Worm (Caenorhabditis elegans) whole organism, late embryonic: ENCODE results near the gene mtl-2.

ENCODE experiments used
- C38D4.7 ChIP-seq: fragments of 200-800 bp; sonication (Bioruptor generic); optimal IDR thresholded peaks from 2 replicates; lab custom pipeline; 2018; ENCODE audit warnings: mild to moderate bottlenecking, missing genetic modification characterization, moderate library complexity, missing compliant biosample characterization
- K02D7.2 ChIP-seq: sonication (generic microtip); optimal IDR thresholded peaks from 2 replicates; lab custom pipeline; 2017; ENCODE audit warnings: mild to moderate bottlenecking, missing genetic modification characterization, missing compliant biosample characterization
- Y22D7AL.16 ChIP-seq: sonication (generic microtip); optimal IDR thresholded peaks from 2 replicates; lab custom pipeline; 2016; ENCODE audit warnings: missing genetic modification characterization, missing compliant biosample characterization
- ceh-18 ChIP-seq: sonication (generic microtip); optimal IDR thresholded peaks from 2 replicates; lab custom pipeline; 2016; ENCODE audit warnings: missing genetic modification characterization, missing compliant biosample characterization
- ceh-22 ChIP-seq: sonication (generic microtip); optimal IDR thresholded peaks from 2 replicates; lab custom pipeline; 2017; ENCODE audit warnings: missing biosample characterization, missing genetic modification characterization
- ceh-24 ChIP-seq: sonication (generic microtip); optimal IDR thresholded peaks from 2 replicates; lab custom pipeline; 2016; ENCODE audit warnings: mild to moderate bottlenecking, missing genetic modification characterization, missing compliant biosample characterization
- ceh-30 ChIP-seq: fragments of 150-350 bp; optimal IDR thresholded peaks from 2 replicates; lab custom pipeline; 2014; ENCODE audit warnings: missing biosample characterization, missing genetic modification characterization
- ceh-34 ChIP-seq: sonication (generic microtip); optimal IDR thresholded peaks from 2 replicates; lab custom pipeline; 2016; ENCODE audit warnings: mild to moderate bottlenecking, missing genetic modification characterization, missing compliant biosample characterization
- ceh-48 ChIP-seq: sonication (generic microtip); optimal IDR thresholded peaks from 2 replicates; lab custom pipeline; 2016; ENCODE audit warnings: missing genetic modification characterization, inconsistent platforms, missing compliant biosample characterization
- ceh-9 ChIP-seq: sonication (generic microtip); optimal IDR thresholded peaks from 2 replicates; lab custom pipeline; 2016; ENCODE audit warnings: mild to moderate bottlenecking, missing genetic modification characterization, inconsistent platforms, missing compliant biosample characterization
- che-1 ChIP-seq: sonication (generic microtip); optimal IDR thresholded peaks from 2 replicates; lab custom pipeline; 2016; ENCODE audit warnings: mild to moderate bottlenecking, missing genetic modification characterization, missing compliant biosample characterization
- dmd-4 ChIP-seq: sonication (generic microtip); optimal IDR thresholded peaks from 2 replicates; lab custom pipeline; 2016; ENCODE audit warnings: borderline replicate concordance, missing genetic modification characterization, missing compliant biosample characterization
- ets-4 ChIP-seq: sonication (generic microtip); optimal IDR thresholded peaks from 2 replicates; lab custom pipeline; 2016; ENCODE audit warnings: missing genetic modification characterization, missing compliant biosample characterization
- eyg-1 ChIP-seq: sonication (generic microtip); optimal IDR thresholded peaks from 2 replicates; lab custom pipeline; 2016; ENCODE audit warnings: missing genotype, missing genetic modification characterization, missing compliant biosample characterization
- fkh-6 ChIP-seq: sonication (generic microtip); optimal IDR thresholded peaks from 2 replicates; lab custom pipeline; 2016; ENCODE audit warnings: missing genetic modification characterization, missing compliant biosample characterization
- hlh-13 ChIP-seq: fragments of 200-800 bp; sonication (Bioruptor generic); optimal IDR thresholded peaks from 2 replicates; lab custom pipeline; 2018; ENCODE audit warnings: mild to moderate bottlenecking, missing genetic modification characterization, missing compliant biosample characterization
- hlh-15 ChIP-seq: sonication (generic microtip); optimal IDR thresholded peaks from 2 replicates; lab custom pipeline; 2016; ENCODE audit warnings: missing genetic modification characterization, missing compliant biosample characterization
- hlh-6 ChIP-seq: sonication (generic microtip); optimal IDR thresholded peaks from 2 replicates; lab custom pipeline; 2016; ENCODE audit warnings: missing genotype, missing genetic modification characterization, missing compliant biosample characterization
- hlh-8 ChIP-seq: sonication (generic microtip); optimal IDR thresholded peaks from 2 replicates; lab custom pipeline; 2016; ENCODE audit warnings: missing genotype, missing genetic modification characterization, missing compliant biosample characterization
- lim-6 ChIP-seq: sonication (generic microtip); optimal IDR thresholded peaks from 2 replicates; lab custom pipeline; 2016; ENCODE audit warnings: missing genetic modification characterization, missing compliant biosample characterization
- lin-11 ChIP-seq: fragments of 200-800 bp; sonication (Bioruptor generic); optimal IDR thresholded peaks from 2 replicates; lab custom pipeline; 2018; ENCODE audit warnings: mild to moderate bottlenecking, missing genetic modification characterization, missing compliant biosample characterization
- madf-2 ChIP-seq: sonication (generic microtip); optimal IDR thresholded peaks from 2 replicates; lab custom pipeline; 2017; ENCODE audit warnings: missing genetic modification characterization, missing compliant biosample characterization
- nhr-232 ChIP-seq: sonication (generic microtip); optimal IDR thresholded peaks from 2 replicates; lab custom pipeline; 2016; ENCODE audit warnings: missing genetic modification characterization, missing compliant biosample characterization
- pax-1 ChIP-seq: fragments of 150-350 bp; optimal IDR thresholded peaks from 2 replicates; lab custom pipeline; 2014; ENCODE audit warnings: missing biosample characterization, missing genetic modification characterization
- pha-4 ChIP-seq: fragments of 150-350 bp; optimal IDR thresholded peaks from 2 replicates; lab custom pipeline; 2018; ENCODE audit warnings: missing biosample characterization, missing genetic modification reagents, missing genetic modification characterization
- pqm-1 ChIP-seq: sonication (generic microtip); optimal IDR thresholded peaks from 2 replicates; lab custom pipeline; 2016; ENCODE audit warnings: missing genetic modification characterization, missing compliant biosample characterization
- pros-1 ChIP-seq: fragments of 150-350 bp; optimal IDR thresholded peaks from 2 replicates; lab custom pipeline; 2014; ENCODE audit warnings: missing biosample characterization, missing genetic modification reagents, missing genetic modification characterization
- ref-2 ChIP-seq: sonication (generic microtip); optimal IDR thresholded peaks from 2 replicates; lab custom pipeline; 2016; ENCODE audit warnings: missing genetic modification characterization, missing compliant biosample characterization
- rnt-1 ChIP-seq: sonication (generic microtip); optimal IDR thresholded peaks from 2 replicates; lab custom pipeline; 2016; ENCODE audit warnings: missing genetic modification characterization, missing compliant biosample characterization
- tbx-2 ChIP-seq: sonication (generic microtip); optimal IDR thresholded peaks from 2 replicates; lab custom pipeline; 2016; ENCODE audit warnings: missing genetic modification characterization, missing compliant biosample characterization
- ttx-3 ChIP-seq: sonication (generic microtip); optimal IDR thresholded peaks from 2 replicates; lab custom pipeline; 2016; ENCODE audit warnings: missing genetic modification reagents, missing genetic modification characterization, missing compliant biosample characterization
- unc-55 ChIP-seq: sonication (generic microtip); optimal IDR thresholded peaks from 2 replicates; lab custom pipeline; 2017; ENCODE audit warnings: missing biosample characterization, missing genetic modification reagents, missing genetic modification characterization
- unc-86 ChIP-seq: sonication (generic microtip); optimal IDR thresholded peaks from 2 replicates; lab custom pipeline; 2016; ENCODE audit warnings: missing genetic modification characterization, missing compliant biosample characterization
- zip-5 ChIP-seq: sonication (generic microtip); optimal IDR thresholded peaks from 2 replicates; lab custom pipeline; 2016; ENCODE audit warnings: missing genetic modification characterization, missing compliant biosample characterization
- ztf-16 ChIP-seq: sonication (generic microtip); optimal IDR thresholded peaks from 2 replicates; lab custom pipeline; 2017; ENCODE audit warnings: missing genetic modification characterization, missing compliant biosample characterization

Gene mtl-2

ce11 chrV:14002402-14002801 lies 16.1 kb downstream of the mtl-2 start (continued):
- no peak for TF ChIP-seq pros-1 (tag; lab: Kevin White, UChicago)
- no peak for TF ChIP-seq ets-4 (tag; lab: Kevin White, UChicago)
- no peak for TF ChIP-seq eyg-1
- TF ChIP-seq ceh-34 (tag; lab: Kevin White, UChicago) = peak; percentile 50
- TF ChIP-seq madf-2 (tag; lab: Kevin White, UChicago) = no peak
- TF ChIP-seq ceh-9 (tag; lab: Kevin White, UChicago) = no peak
- TF ChIP-seq ztf-16 (tag; lab: Kevin White, UChicago) = no peak
- no peak for TF ChIP-seq che-1 (tag; lab: Kevin White, UChicago)
- no peak for TF ChIP-seq ceh-22
- TF ChIP-seq rnt-1 (tag; lab: Kevin White, UChicago) = peak; percentile 22
- no peak for TF ChIP-seq lin-11
- no peak for TF ChIP-seq K02D7.2 (tag; lab: Kevin White, UChicago)
- peak; percentile 3 for TF ChIP-seq unc-55 (GFP tag; lab: Kevin White, UChicago)
- no peak for TF ChIP-seq dmd-4 (tag; lab: Kevin White, UChicago)
- TF ChIP-seq hlh-13 (GFP tag; lab: Kevin White, UChicago) = no peak
- TF ChIP-seq unc-86 (tag; lab: Kevin White, UChicago) = no peak
- TF ChIP-seq, all 69 proteins: peak for 8

ce11 chrV:14001929-14002328 lies 16.5 kb downstream of the mtl-2 start:
- TF ChIP-seq ttx-3 = no peak
- TF ChIP-seq hlh-6 (tag; lab: Kevin White, UChicago) = no peak
- TF ChIP-seq ref-2 (tag; lab: Kevin White, UChicago) = no peak
- no peak for TF ChIP-seq nhr-232
- TF ChIP-seq tbx-2 (tag; lab: Kevin White, UChicago) = no peak
- TF ChIP-seq Y22D7AL.16 (tag; lab: Kevin White, UChicago) = no peak
- TF ChIP-seq hlh-15 (tag; lab: Kevin White, UChicago) = no peak
- no peak for TF ChIP-seq hlh-8
- no peak for TF ChIP-seq ztf-16 (tag; lab: Kevin White, UChicago)
- no peak for TF ChIP-seq zip-5 (tag; lab: Kevin White, UChicago)
- no peak for TF ChIP-seq rnt-1 (tag; lab: Kevin White, UChicago)
- no peak for TF ChIP-seq fkh-6 (tag; lab: Kevin White, UChicago)
- no peak for TF ChIP-seq che-1 (tag; lab: Kevin White, UChicago)
- TF ChIP-seq pha-4 (tag; lab: Kevin White, UChicago) = no peak

- TF ChIP-seq tbx-2 (tag; lab: Kevin White, UChicago) (no peak), pros-1 (tag; lab: Kevin White, UChicago) (no peak), ttx-3 (no peak), pqm-1 (tag; lab: Kevin White, UChicago) (no peak), hlh-13 (GFP tag; lab: Kevin White, UChicago) (no peak), hlh-6 (tag; lab: Kevin White, UChicago) (no peak), lim-6 (tag; lab: Kevin White, UChicago) (no peak), C38D4.7 (GFP tag; lab: Kevin White, UChicago) (no peak), unc-86 (tag; lab: Kevin White, UChicago) (no peak), ceh-30 (tag; lab: Kevin White, UChicago) (no peak), fkh-6 (tag; lab: Kevin White, UChicago) (no peak), ceh-24 (tag; lab: Kevin White, UChicago) (no peak)
These were observed 25.0 kb downstream of the mtl-2 start for ce11 chrV:13993478-13993877.

ce11 chrV:13992485-13992884 lies 26.0 kb downstream of the mtl-2 start, which contains the start of gene droe-4:
TSS of gene droe-4 (plus strand) at chrV:13992656.
- TF ChIP-seq C38D4.7 (GFP tag; lab: Kevin White, UChicago) = no peak
- TF ChIP-seq ref-2 (tag; lab: Kevin White, UChicago) = no peak
- TF ChIP-seq eyg-1 = no peak
- no peak for TF ChIP-seq pax-1
- no peak for TF ChIP-seq ztf-16 (tag; lab: Kevin White, UChicago)
- no peak for TF ChIP-seq ceh-9 (tag; lab: Kevin White, UChicago)
- no peak for TF ChIP-seq ceh-48 (tag; lab: Kevin White, UChicago)
- TF ChIP-seq ceh-18 = no peak
